Fruit fly (Drosophila melanogaster) whole organism, embryonic: ENCODE data around the gene CG34117.
A peak's percentile ranks its signal among the peaks of the same experiment; 100 is the strongest.

Experiments used
- Ada2b ChIP-seq: fragments of 200-800 bp; sonication (Bioruptor generic); IDR thresholded peaks from 2 replicates; pipeline ENCODE4 v1.3.6; 2022; ENCODE audit warnings: missing biosample characterization, missing genetic modification characterization
- B-H2 ChIP-seq: fragments of 200-800 bp; sonication (Bioruptor generic); optimal IDR thresholded peaks from 2 replicates; lab custom pipeline; 2018; ENCODE audit warnings: missing biosample characterization, mild to moderate bottlenecking, missing genetic modification characterization
- Blimp-1 ChIP-seq: fragments of 200-800 bp; sonication (Bioruptor generic); optimal IDR thresholded peaks from 3 replicates; lab custom pipeline; 2018; ENCODE audit warnings: missing biosample characterization, missing genetic modification characterization, mild to moderate bottlenecking, moderate library complexity, missing genetic modification reagents
- BtbVII ChIP-seq: fragments of 200-800 bp; sonication (Bioruptor generic); optimal IDR thresholded peaks from 3 replicates; lab custom pipeline; 2017; ENCODE audit warnings: missing biosample characterization, mild to moderate bottlenecking, missing genetic modification characterization
- CG10274 ChIP-seq: fragments of 200-800 bp; sonication (Bioruptor generic); optimal IDR thresholded peaks from 3 replicates; lab custom pipeline; 2017; ENCODE audit warnings: missing biosample characterization, mild to moderate bottlenecking, missing genetic modification characterization
- CG11085 ChIP-seq: fragments of 200-800 bp; sonication (Bioruptor generic); IDR thresholded peaks from 2 replicates; pipeline ENCODE4 v1.3.6; 2022; ENCODE audit warnings: missing biosample characterization, missing genetic modification characterization
- CG13894 ChIP-seq: fragments of 200-800 bp; sonication (Bioruptor generic); optimal IDR thresholded peaks from 3 replicates; lab custom pipeline; 2018; ENCODE audit warnings: missing biosample characterization, mild to moderate bottlenecking, missing genetic modification characterization, moderate library complexity
- CG14014 ChIP-seq: fragments of 200-800 bp; sonication (Bioruptor generic); IDR thresholded peaks from 2 replicates; pipeline ENCODE4 v1.3.6; 2022; ENCODE audit warnings: missing biosample characterization, missing genetic modification characterization
- CG14710 ChIP-seq: fragments of 200-800 bp; sonication (Bioruptor generic); optimal IDR thresholded peaks from 3 replicates; lab custom pipeline; 2019; ENCODE audit warnings: missing biosample characterization, mild to moderate bottlenecking, missing genetic modification characterization, moderate library complexity
- CG15479 ChIP-seq: fragments of 200-800 bp; sonication (Bioruptor generic); optimal IDR thresholded peaks from 3 replicates; lab custom pipeline; 2019; ENCODE audit warnings: missing biosample characterization, mild to moderate bottlenecking, missing genetic modification characterization, moderate library complexity
- CG16815 ChIP-seq: fragments of 200-800 bp; sonication (Bioruptor generic); optimal IDR thresholded peaks from 3 replicates; lab custom pipeline; 2017; ENCODE audit warnings: missing biosample characterization, mild to moderate bottlenecking, missing genetic modification characterization
- CG17385 ChIP-seq: fragments of 200-800 bp; sonication (Bioruptor generic); optimal IDR thresholded peaks from 3 replicates; lab custom pipeline; 2018; ENCODE audit warnings: missing biosample characterization, mild to moderate bottlenecking, missing genetic modification characterization
- CG18764 ChIP-seq: fragments of 200-800 bp; sonication (Bioruptor generic); optimal IDR thresholded peaks from 3 replicates; lab custom pipeline; 2016; ENCODE audit warnings: missing biosample characterization, missing genetic modification characterization
- CG2120 ChIP-seq: fragments of 200-800 bp; sonication (Bioruptor generic); optimal IDR thresholded peaks from 3 replicates; lab custom pipeline; 2016; ENCODE audit warnings: missing biosample characterization, missing genetic modification characterization
- CG32767 ChIP-seq: fragments of 200-800 bp; sonication (Bioruptor generic); IDR thresholded peaks from 2 replicates; pipeline ENCODE4 v1.3.6; 2022; ENCODE audit warnings: missing biosample characterization, missing genetic modification characterization
- CG34422 ChIP-seq: fragments of 200-800 bp; sonication (Bioruptor generic); IDR thresholded peaks from 3 replicates; pipeline ENCODE4 v1.3.6; 2022; ENCODE audit warnings: missing biosample characterization, missing genetic modification characterization
- CG4820 ChIP-seq: fragments of 200-800 bp; sonication (Bioruptor generic); optimal IDR thresholded peaks from 3 replicates; lab custom pipeline; 2016; ENCODE audit warnings: missing biosample characterization, missing genetic modification characterization
- CG6654 ChIP-seq: fragments of 200-800 bp; sonication (Bioruptor generic); optimal IDR thresholded peaks from 2 replicates; lab custom pipeline; 2017; ENCODE audit warnings: missing biosample characterization, mild to moderate bottlenecking, missing genetic modification characterization
- CG9437 ChIP-seq: fragments of 200-800 bp; sonication (Bioruptor generic); optimal IDR thresholded peaks from 2 replicates; lab custom pipeline; 2018; ENCODE audit warnings: missing biosample characterization, mild to moderate bottlenecking, missing genetic modification characterization
- D ChIP-seq, 2 experiments: fragments of 200-800 bp in 1 of 2; fragments of >200 bp in 1 of 2; sonication (Bioruptor generic) in 1 of 2; optimal IDR thresholded peaks; 2 replicates in 1 of 2; 3 replicates in 1 of 2; lab custom pipeline; 2017; ENCODE audit warnings: mild to moderate bottlenecking in 1 of 2, missing biosample characterization in 1 of 2, missing genetic modification characterization in 1 of 2, missing genetic modification reagents in 1 of 2
- H15 ChIP-seq: fragments of 200-800 bp; sonication (Bioruptor generic); IDR thresholded peaks from 3 replicates; pipeline ENCODE4 v1.3.6; 2022; ENCODE audit warnings: missing biosample characterization, missing genetic modification characterization
- HmgD ChIP-seq: fragments of 200-800 bp; sonication (Bioruptor generic); optimal IDR thresholded peaks from 3 replicates; lab custom pipeline; 2016; ENCODE audit warnings: missing biosample characterization, missing genetic modification characterization
- Hmx ChIP-seq: fragments of 200-800 bp; sonication (Bioruptor generic); optimal IDR thresholded peaks from 2 replicates; lab custom pipeline; 2016; ENCODE audit warnings: missing biosample characterization, missing genetic modification characterization
- Lpt ChIP-seq: fragments of >200 bp; optimal IDR thresholded peaks from 2 replicates; lab custom pipeline; 2018; ENCODE audit warnings: missing biosample characterization, missing genetic modification characterization
- Meics ChIP-seq: fragments of 200-800 bp; sonication (Bioruptor generic); optimal IDR thresholded peaks from 2 replicates; lab custom pipeline; 2017; ENCODE audit warnings: missing biosample characterization, mild to moderate bottlenecking, missing genetic modification characterization
- Mes4 ChIP-seq: fragments of 200-800 bp; sonication (Bioruptor generic); optimal IDR thresholded peaks from 2 replicates; lab custom pipeline; 2016; ENCODE audit warnings: missing biosample characterization, missing genetic modification characterization
- NFAT ChIP-seq: fragments of 200-800 bp; sonication (Bioruptor generic); IDR thresholded peaks from 2 replicates; pipeline ENCODE4 v1.3.6; 2022; ENCODE audit warnings: missing biosample characterization, missing genetic modification characterization
- TFAM ChIP-seq: fragments of 200-800 bp; sonication (Bioruptor generic); optimal IDR thresholded peaks from 2 replicates; lab custom pipeline; 2017; ENCODE audit warnings: missing biosample characterization, missing genetic modification characterization, inconsistent platforms
- bab2 ChIP-seq: fragments of 200-800 bp; sonication (Bioruptor generic); optimal IDR thresholded peaks from 2 replicates; lab custom pipeline; 2016; ENCODE audit warnings: missing biosample characterization, missing genetic modification characterization
- bowl ChIP-seq: fragments of 200-800 bp; sonication (Bioruptor generic); IDR thresholded peaks from 2 replicates; pipeline ENCODE4 v1.3.6; 2022; ENCODE audit warnings: missing biosample characterization, missing genetic modification characterization
- fru ChIP-seq: fragments of >200 bp; optimal IDR thresholded peaks from 2 replicates; lab custom pipeline; 2017
- gcm ChIP-seq: fragments of 200-800 bp; sonication (Bioruptor generic); optimal IDR thresholded peaks from 2 replicates; lab custom pipeline; 2019; ENCODE audit warnings: missing biosample characterization, mild to moderate bottlenecking, missing genetic modification characterization, moderate library complexity
- grn ChIP-seq: fragments of 200-800 bp; sonication (Bioruptor generic); optimal IDR thresholded peaks from 3 replicates; lab custom pipeline; 2017; ENCODE audit warnings: missing biosample characterization, missing genetic modification characterization
- ham ChIP-seq: fragments of 200-800 bp; sonication (Bioruptor generic); IDR thresholded peaks from 2 replicates; pipeline ENCODE4 v1.3.6; 2022; ENCODE audit warnings: missing biosample characterization, missing genetic modification characterization
- inv ChIP-seq: fragments of 200-800 bp; sonication (Bioruptor generic); IDR thresholded peaks from 2 replicates; pipeline ENCODE4 v1.3.6; 2022; ENCODE audit warnings: missing biosample characterization, missing genetic modification characterization; ENCODE audit not compliant: partially characterized antibody
- kay ChIP-seq: fragments of 200-800 bp; sonication (Bioruptor generic); optimal IDR thresholded peaks from 2 replicates; lab custom pipeline; 2016; ENCODE audit warnings: missing biosample characterization, missing genetic modification characterization
- klu ChIP-seq: fragments of 200-800 bp; sonication (Bioruptor generic); IDR thresholded peaks from 2 replicates; pipeline ENCODE4 v1.3.6; 2022; ENCODE audit warnings: missing biosample characterization, missing genetic modification characterization
- knrl ChIP-seq: fragments of 200-800 bp; sonication (Bioruptor generic); IDR thresholded peaks from 3 replicates; pipeline ENCODE4 v1.3.6; 2022; ENCODE audit warnings: missing biosample characterization, missing genetic modification characterization; ENCODE audit not compliant: partially characterized antibody
- lab ChIP-seq: fragments of 200-800 bp; sonication (Bioruptor generic); optimal IDR thresholded peaks from 3 replicates; lab custom pipeline; 2017; ENCODE audit warnings: missing biosample characterization, missing genetic modification characterization, mild to moderate bottlenecking, moderate library complexity, missing genetic modification reagents
- nau ChIP-seq: fragments of 200-800 bp; sonication (Bioruptor generic); optimal IDR thresholded peaks from 3 replicates; lab custom pipeline; 2017; ENCODE audit warnings: missing biosample characterization, mild to moderate bottlenecking, missing genetic modification characterization, missing genetic modification reagents
- onecut ChIP-seq: fragments of 200-800 bp; sonication (Bioruptor generic); IDR thresholded peaks from 2 replicates; pipeline ENCODE4 v1.3.6; 2022; ENCODE audit warnings: missing biosample characterization, missing genetic modification characterization
- org-1 ChIP-seq: fragments of 200-800 bp; sonication (Bioruptor generic); optimal IDR thresholded peaks from 2 replicates; lab custom pipeline; 2017; ENCODE audit warnings: missing biosample characterization, missing genetic modification characterization
- pb ChIP-seq: fragments of 200-800 bp; sonication (Bioruptor generic); optimal IDR thresholded peaks from 3 replicates; lab custom pipeline; 2016; ENCODE audit warnings: missing biosample characterization, missing genetic modification characterization
- sens-2 ChIP-seq: fragments of 200-800 bp; sonication (Bioruptor generic); IDR thresholded peaks from 2 replicates; pipeline ENCODE4 v1.3.6; 2022; ENCODE audit warnings: missing biosample characterization, missing genetic modification characterization
- tap ChIP-seq: fragments of 200-800 bp; optimal IDR thresholded peaks from 3 replicates; lab custom pipeline; 2019; ENCODE audit warnings: missing biosample characterization, mild to moderate bottlenecking, missing genetic modification characterization, moderate library complexity
- tll ChIP-seq, 2 experiments: fragments of 200-800 bp in 1 of 2; fragments of >200 bp in 1 of 2; sonication (Bioruptor generic) in 1 of 2; optimal IDR thresholded peaks; 2 replicates each; lab custom pipeline; 2017 to 2019; ENCODE audit warnings: missing biosample characterization in 2 of 2, missing genetic modification characterization in 2 of 2, mild to moderate bottlenecking in 1 of 2, moderate library complexity in 1 of 2
- trem ChIP-seq: fragments of 200-800 bp; optimal IDR thresholded peaks from 3 replicates; lab custom pipeline; 2019; ENCODE audit warnings: missing biosample characterization, mild to moderate bottlenecking, missing genetic modification characterization, moderate library complexity
- vnd ChIP-seq: fragments of 200-800 bp; sonication (Bioruptor generic); IDR thresholded peaks from 3 replicates; pipeline ENCODE4 v1.3.6; 2022; ENCODE audit warnings: missing biosample characterization, missing genetic modification characterization; ENCODE audit not compliant: partially characterized antibody
- yki ChIP-seq: fragments of >200 bp; optimal IDR thresholded peaks from 3 replicates; lab custom pipeline; 2018
- zen2 ChIP-seq: fragments of 200-800 bp; sonication (Bioruptor generic); IDR thresholded peaks from 3 replicates; pipeline ENCODE4 v1.3.6; 2022; ENCODE audit warnings: missing biosample characterization, missing genetic modification characterization; ENCODE audit not compliant: partially characterized antibody

Gene CG34117

dm6 chr3R:9436358-9436972 is 36.6 kb upstream of the CG34117 start (continued):
- TF ChIP-seq CG16815 (GFP tag; lab: Kevin White, UChicago) = no peak
- TF ChIP-seq tll (GFP tag; optimal IDR thresholded peaks at IDR 0.05; lab: Kevin White, UChicago) = no peak
- no peak for TF ChIP-seq inv (GFP tag; lab: Robert Waterston, UW)
- 0 out of 3 replicates have a peak, but pooled peaks have one; percentile 32 for TF ChIP-seq knrl
- TF ChIP-seq grn (GFP tag; lab: Kevin White, UChicago) = peak; percentile 18
- no peak for TF ChIP-seq CG10274 (GFP tag; lab: Kevin White, UChicago)
- peak; percentile 38 for TF ChIP-seq CG17385 (GFP tag; lab: Kevin White, UChicago)
- no peak for TF ChIP-seq Meics (GFP tag; lab: Kevin White, UChicago)
- peak; percentile 39 for TF ChIP-seq BtbVII (GFP tag; lab: Kevin White, UChicago)
- peak; percentile 9; the same call in 1 of the 2 replicates for TF ChIP-seq CG14014 (GFP tag; lab: Robert Waterston, UW)
- no peak for TF ChIP-seq CG18764 (GFP tag; lab: Kevin White, UChicago)
- TF ChIP-seq fru = no peak
- TF ChIP-seq TFAM = no peak
- no peak for TF ChIP-seq CG32767 (GFP tag; lab: Robert Waterston, UW)
- no peak for TF ChIP-seq CG15479 (GFP tag; lab: Kevin White, UChicago)
- TF ChIP-seq CG6654 (GFP tag; lab: Kevin White, UChicago) = no peak
- no peak for TF ChIP-seq HmgD (GFP tag; lab: Kevin White, UChicago)
- TF ChIP-seq pb (GFP tag; lab: Kevin White, UChicago) = peak; percentile 29
- TF ChIP-seq onecut (GFP tag; lab: Robert Waterston, UW) = no peak; the same call in 1 of the 2 replicates
- no peak for TF ChIP-seq CG4820 (GFP tag; lab: Kevin White, UChicago)
- TF ChIP-seq B-H2 (GFP tag; lab: Kevin White, UChicago) = no peak
- TF ChIP-seq CG14710 (tag; lab: Kevin White, UChicago) = no peak
- no peak for TF ChIP-seq Hmx (GFP tag; lab: Kevin White, UChicago)
- peak; percentile 24 for TF ChIP-seq yki (lab: Kevin White, UChicago)
- no peak for TF ChIP-seq ham
- no peak for TF ChIP-seq Mes4 (GFP tag; lab: Kevin White, UChicago)
- TF ChIP-seq lab = peak; percentile 16
- no peak for TF ChIP-seq tap (tag; lab: Kevin White, UChicago)
- TF ChIP-seq trem = no peak
- no peak for TF ChIP-seq bab2 (GFP tag; lab: Kevin White, UChicago)
- TF ChIP-seq CG34422 (GFP tag; lab: Robert Waterston, UW) = 0 out of 3 replicates have a peak, but pooled peaks have one; percentile 20
- TF ChIP-seq nau (GFP tag; lab: Kevin White, UChicago) = no peak
- TF ChIP-seq bowl (GFP tag; lab: Robert Waterston, UW) = no peak; the same call in 1 of the 2 replicates
- TF ChIP-seq Lpt (GFP tag; lab: Kevin White, UChicago) = no peak
- TF ChIP-seq kay = peak; percentile 81
- TF ChIP-seq CG9437 = no peak
- peak; percentile 84; the same call in 2 of the 3 replicates for TF ChIP-seq zen2 (GFP tag; lab: Robert Waterston, UW)
- no peak for TF ChIP-seq CG13894
- no peak for TF ChIP-seq H15 (GFP tag; lab: Robert Waterston, UW)
- peak; percentile 12 for TF ChIP-seq gcm (GFP tag; lab: Kevin White, UChicago)
- TF ChIP-seq Blimp-1 = no peak
- TF ChIP-seq klu (GFP tag; lab: Robert Waterston, UW) = no peak
- TF ChIP-seq Ada2b (GFP tag; lab: Robert Waterston, UW) = no peak
- TF ChIP-seq CG11085 = no peak
- no peak for TF ChIP-seq CG2120 (GFP tag; lab: Kevin White, UChicago)
- TF ChIP-seq sens-2 (GFP tag; lab: Robert Waterston, UW) = 0 out of 2 replicates have a peak, but pooled peaks have one; percentile 38
- TF ChIP-seq vnd (GFP tag; lab: Robert Waterston, UW) = no peak
- TF ChIP-seq D (optimal IDR thresholded peaks at IDR 0.05; lab: Kevin White, UChicago) = no peak
- TF ChIP-seq D (GFP tag; optimal IDR thresholded peaks at IDR 0.05; lab: Kevin White, UChicago) = no peak
- peak; percentile 35 for TF ChIP-seq org-1 (GFP tag; lab: Kevin White, UChicago)
- TF ChIP-seq NFAT = peak; percentile 12; the same call in 1 of the 2 replicates
